Worm (Caenorhabditis elegans): Measurements from ENCODE around the gene C35B1.3.

Gene C35B1.3

ce11 chrIV:4039984-4040383 lies 41.0 kb upstream of the C35B1.3 start, which contains the start of gene F35F11.2:
Gene F35F11.2 (plus strand): TSS chrIV:4040284.
- TF ChIP-seq fkh-10 (GFP tag; optimal IDR thresholded peaks at IDR 0.05) = no peak
- no peak for TF ChIP-seq nhr-77 (tag; optimal IDR thresholded peaks at IDR 0.05)
- TF ChIP-seq nhr-90 (tag; optimal IDR thresholded peaks at IDR 0.05; ENCODE audit: poor library complexity) = no peak
- no peak for TF ChIP-seq C16A3.4 (tag; optimal IDR thresholded peaks at IDR 0.05)
- no peak for TF ChIP-seq F16B12.6 (tag; optimal IDR thresholded peaks at IDR 0.05)
- TF ChIP-seq nhr-20 (tag; optimal IDR thresholded peaks at IDR 0.05) = no peak
- TF ChIP-seq grh-1 (GFP tag; IDR thresholded peaks at IDR 0.05) = no peak
- TF ChIP-seq nhr-28 (tag; optimal IDR thresholded peaks at IDR 0.05) = no peak
- TF ChIP-seq lin-39 (tag; optimal IDR thresholded peaks at IDR 0.05) = no peak
- no peak for TF ChIP-seq efl-1 (optimal IDR thresholded peaks at IDR 0.05)
- TF ChIP-seq efl-1 (GFP tag; optimal IDR thresholded peaks at IDR 0.05 in 1 of 2) = no peak
- TF ChIP-seq zag-1 (tag; optimal IDR thresholded peaks at IDR 0.05) = no peak
- TF ChIP-seq hlh-17 (GFP tag; optimal IDR thresholded peaks at IDR 0.05; ENCODE audit: borderline replicate concordance) = no peak
- TF ChIP-seq pax-3 (tag; optimal IDR thresholded peaks at IDR 0.05) = no peak
- no peak for TF ChIP-seq fos-1 (tag; optimal IDR thresholded peaks at IDR 0.05)
- no peak for TF ChIP-seq blmp-1 (tag; optimal IDR thresholded peaks at IDR 0.05)
- no peak for TF ChIP-seq unc-130 (tag; optimal IDR thresholded peaks at IDR 0.05)
- TF ChIP-seq fkh-8 (tag; optimal IDR thresholded peaks at IDR 0.05) = no peak
- no peak for TF ChIP-seq tbx-2 (tag; optimal IDR thresholded peaks at IDR 0.05)

- TF ChIP-seq isw-1 (GFP tag; IDR thresholded peaks at IDR 0.05) = no peak
- no peak for TF ChIP-seq efl-1 (optimal IDR thresholded peaks at IDR 0.05)
- TF ChIP-seq efl-1 (GFP tag; optimal IDR thresholded peaks at IDR 0.05 in 1 of 2) = peak in 1 of 2 experiments; percentile 72
Measured at ce11 chrIV:4041006-4041405, 39.9 kb upstream of the C35B1.3 start.

ce11 chrIV:4042274-4042673 lies 38.7 kb upstream of the C35B1.3 start, which contains the start of gene cdc-73:
Gene cdc-73 (plus strand): TSS chrIV:4042575.
- no peak for TF ChIP-seq nhr-76 (tag; optimal IDR thresholded peaks at IDR 0.05)
- no peak for TF ChIP-seq ceh-63 (GFP tag; optimal IDR thresholded peaks at IDR 0.05)
- peak; percentile 54 for TF ChIP-seq xbp-1 (tag; optimal IDR thresholded peaks at IDR 0.05)
- TF ChIP-seq efl-3 (GFP tag; optimal IDR thresholded peaks at IDR 0.05) = no peak
- TF ChIP-seq nhr-90 (tag; optimal IDR thresholded peaks at IDR 0.05; ENCODE audit: poor library complexity) = peak; percentile 70
- peak; percentile 94 for TF ChIP-seq rnt-1 (tag; optimal IDR thresholded peaks at IDR 0.05)
- TF ChIP-seq fos-1 (tag; optimal IDR thresholded peaks at IDR 0.05) = peak; percentile 12
- no peak for TF ChIP-seq pag-3 (tag; optimal IDR thresholded peaks at IDR 0.05; ENCODE audit: borderline replicate concordance, insufficient read depth)
- TF ChIP-seq nhr-71 (tag; optimal IDR thresholded peaks at IDR 0.05) = peak; percentile 74
- no peak for TF ChIP-seq lir-3 (tag; optimal IDR thresholded peaks at IDR 0.05; ENCODE audit: poor library complexity)
- TF ChIP-seq irx-1 (tag; optimal IDR thresholded peaks at IDR 0.05) = peak; percentile 83
- peak in 1 of 6 experiments; percentile 39 for TF ChIP-seq elt-3 (tag; optimal IDR thresholded peaks at IDR 0.05)
- TF ChIP-seq hlh-17 (GFP tag; optimal IDR thresholded peaks at IDR 0.05; ENCODE audit: borderline replicate concordance) = no peak
- peak; percentile 29 for TF ChIP-seq F16B12.6 (tag; optimal IDR thresholded peaks at IDR 0.05)
- no peak for TF ChIP-seq unc-130 (tag; optimal IDR thresholded peaks at IDR 0.05)
- TF ChIP-seq snu-23 (GFP tag; optimal IDR thresholded peaks at IDR 0.05) = peak; percentile 63
- TF ChIP-seq unc-98 (GFP tag; IDR thresholded peaks at IDR 0.05) = 0 out of 2 replicates have a peak, but pooled peaks have one; percentile 37
- TF ChIP-seq fkh-8 (tag; optimal IDR thresholded peaks at IDR 0.05) = peak; percentile 15
- TF ChIP-seq lin-15B (tag; optimal IDR thresholded peaks at IDR 0.05) = peak; percentile 25
- no peak for TF ChIP-seq lin-39 (tag; optimal IDR thresholded peaks at IDR 0.05)
- TF ChIP-seq nhr-237 (tag; optimal IDR thresholded peaks at IDR 0.05) = no peak
- no peak for TF ChIP-seq egl-27 (tag; optimal IDR thresholded peaks at IDR 0.05)
- TF ChIP-seq ztf-4 (tag; optimal IDR thresholded peaks at IDR 0.05) = no peak
- TF ChIP-seq dsc-1 (tag; optimal IDR thresholded peaks at IDR 0.05) = peak; percentile 63
- TF ChIP-seq C04F5.9 (tag; optimal IDR thresholded peaks at IDR 0.05) = peak; percentile 22
- no peak for TF ChIP-seq unc-30 (tag; optimal IDR thresholded peaks at IDR 0.05)
- no peak for TF ChIP-seq unc-62 (GFP tag; optimal IDR thresholded peaks at IDR 0.05)
- no peak for TF ChIP-seq ama-1 (optimal IDR thresholded peaks at IDR 0.05)
- TF ChIP-seq dpl-1 (GFP tag; optimal IDR thresholded peaks at IDR 0.05) = peak; percentile 89 to 93 (median 91)
- peak; percentile 46 for TF ChIP-seq nhr-19 (GFP tag; conservative IDR thresholded peaks at IDR 0.05)
- no peak for TF ChIP-seq tlp-1 (tag; optimal IDR thresholded peaks at IDR 0.05)
- no peak for TF ChIP-seq ceh-88 (GFP tag; IDR thresholded peaks at IDR 0.05)
- TF ChIP-seq pax-3 (tag; optimal IDR thresholded peaks at IDR 0.05) = no peak
- no peak for TF ChIP-seq nhr-11 (tag; optimal IDR thresholded peaks at IDR 0.05)
- TF ChIP-seq skn-1 (tag; optimal IDR thresholded peaks at IDR 0.05) = no peak
- no peak for TF ChIP-seq grh-1 (GFP tag; IDR thresholded peaks at IDR 0.05)
- peak; percentile 50 for TF ChIP-seq sox-4 (tag; optimal IDR thresholded peaks at IDR 0.05)
- TF ChIP-seq C34B4.2 (tag; optimal IDR thresholded peaks at IDR 0.05) = no peak
